Worm (Caenorhabditis elegans) whole organism, mixed stage, embryonic: ENCODE data around the gene rps-5.

ENCODE experiments used
- M03D4.4 ChIP-seq: sonication (generic microtip); optimal IDR thresholded peaks from 2 replicates; lab custom pipeline; 2017; ENCODE audit warnings: mild to moderate bottlenecking, missing genetic modification characterization, missing compliant biosample characterization
- bed-3 ChIP-seq: fragments of 200-800 bp; sonication (Bioruptor generic); optimal IDR thresholded peaks from 3 replicates; lab custom pipeline; 2018; ENCODE audit warnings: mild to moderate bottlenecking, missing genetic modification characterization, moderate library complexity, missing compliant biosample characterization
- blmp-1 ChIP-seq: fragments of 150-350 bp; optimal IDR thresholded peaks from 2 replicates; lab custom pipeline; 2014; ENCODE audit warnings: missing biosample characterization, missing genetic modification characterization
- ceh-39 ChIP-seq: fragments of 150-350 bp; optimal IDR thresholded peaks from 2 replicates; lab custom pipeline; 2014; ENCODE audit warnings: missing biosample characterization, missing genetic modification characterization
- ceh-43 ChIP-seq: fragments of 200-800 bp; sonication (Bioruptor generic); optimal IDR thresholded peaks from 2 replicates; lab custom pipeline; 2018; ENCODE audit warnings: mild to moderate bottlenecking, missing genetic modification characterization, moderate library complexity, missing compliant biosample characterization
- ceh-83 ChIP-seq: fragments of 200-800 bp; sonication (Bioruptor generic); optimal IDR thresholded peaks from 2 replicates; lab custom pipeline; 2018; ENCODE audit warnings: mild to moderate bottlenecking, missing genetic modification characterization, missing compliant biosample characterization
- cnd-1 ChIP-seq: fragments of 200-800 bp; sonication (Bioruptor generic); optimal IDR thresholded peaks from 2 replicates; lab custom pipeline; 2018; ENCODE audit warnings: mild to moderate bottlenecking, missing genetic modification characterization, missing compliant biosample characterization
- drap-1 ChIP-seq: fragments of 200-800 bp; sonication (Bioruptor generic); optimal IDR thresholded peaks from 3 replicates; lab custom pipeline; 2018; ENCODE audit warnings: mild to moderate bottlenecking, missing genetic modification characterization, missing compliant biosample characterization
- elt-1 ChIP-seq: sonication (generic microtip); optimal IDR thresholded peaks from 2 replicates; lab custom pipeline; 2017; ENCODE audit warnings: missing genetic modification characterization, mild to moderate bottlenecking, missing compliant biosample characterization, antibody characterized with exemption, moderate library complexity, borderline replicate concordance; ENCODE audit not compliant: insufficient read depth
- elt-3 ChIP-seq: fragments of 150-350 bp; optimal IDR thresholded peaks from 2 replicates; lab custom pipeline; 2014; ENCODE audit warnings: missing biosample characterization, missing genetic modification characterization
- flh-1 ChIP-seq: fragments of 200-800 bp; sonication (Bioruptor generic); optimal IDR thresholded peaks from 2 replicates; lab custom pipeline; 2018; ENCODE audit warnings: mild to moderate bottlenecking, missing genetic modification characterization, moderate library complexity, missing compliant biosample characterization
- ham-2 ChIP-seq: fragments of 200-800 bp; sonication (Bioruptor generic); optimal IDR thresholded peaks from 2 replicates; lab custom pipeline; 2018; ENCODE audit warnings: mild to moderate bottlenecking, missing genetic modification characterization, missing compliant biosample characterization
- hlh-1 ChIP-seq: fragments of 150-350 bp; optimal IDR thresholded peaks from 2 replicates; lab custom pipeline; 2014; ENCODE audit warnings: missing biosample characterization, missing genetic modification reagents, missing genetic modification characterization
- lin-13 ChIP-seq: fragments of 150-350 bp; optimal IDR thresholded peaks from 2 replicates; lab custom pipeline; 2014; ENCODE audit warnings: missing biosample characterization, missing genetic modification characterization
- lin-32 ChIP-seq: fragments of 200-800 bp; sonication (Bioruptor generic); optimal IDR thresholded peaks from 2 replicates; lab custom pipeline; 2018; ENCODE audit warnings: mild to moderate bottlenecking, missing genetic modification characterization, missing compliant biosample characterization
- lsy-2 ChIP-seq: fragments of 150-350 bp; optimal IDR thresholded peaks from 2 replicates; lab custom pipeline; 2014; ENCODE audit warnings: missing biosample characterization, missing genetic modification characterization
- mab-5 ChIP-seq: fragments of 150-350 bp; optimal IDR thresholded peaks from 2 replicates; lab custom pipeline; 2014; ENCODE audit warnings: missing biosample characterization, missing genetic modification characterization
- mep-1 ChIP-seq: fragments of 150-350 bp; optimal IDR thresholded peaks from 2 replicates; lab custom pipeline; 2017; ENCODE audit warnings: missing biosample characterization, missing genetic modification reagents, missing genetic modification characterization, inconsistent platforms
- mls-2 ChIP-seq: sonication (generic microtip); optimal IDR thresholded peaks from 2 replicates; lab custom pipeline; 2016; ENCODE audit warnings: mild to moderate bottlenecking, missing genetic modification characterization, moderate library complexity, missing compliant biosample characterization
- nhr-12 ChIP-seq: fragments of 150-350 bp; optimal IDR thresholded peaks from 2 replicates; lab custom pipeline; 2014; ENCODE audit warnings: missing biosample characterization, missing genetic modification characterization
- nhr-76 ChIP-seq: sonication (generic microtip); optimal IDR thresholded peaks from 2 replicates; lab custom pipeline; 2017; ENCODE audit warnings: missing biosample characterization, missing genetic modification characterization
- pha-4 ChIP-seq: fragments of 150-350 bp; optimal IDR thresholded peaks from 2 replicates; lab custom pipeline; 2018; ENCODE audit warnings: missing biosample characterization, missing genetic modification reagents, missing genetic modification characterization
- sem-2 ChIP-seq: fragments of 200-800 bp; sonication (Bioruptor generic); optimal IDR thresholded peaks from 2 replicates; lab custom pipeline; 2018; ENCODE audit warnings: mild to moderate bottlenecking, missing genetic modification characterization, missing compliant biosample characterization
- snpc-4 ChIP-seq: fragments of 150-350 bp; optimal IDR thresholded peaks from 2 replicates; lab custom pipeline; 2014; ENCODE audit warnings: missing biosample characterization, missing genetic modification characterization
- sptf-1 ChIP-seq: sonication (generic microtip); optimal IDR thresholded peaks from 2 replicates; lab custom pipeline; 2017; ENCODE audit warnings: mild to moderate bottlenecking, missing genetic modification characterization, moderate library complexity, missing compliant biosample characterization
- tbx-8 ChIP-seq: fragments of 200-800 bp; sonication (Bioruptor generic); optimal IDR thresholded peaks from 2 replicates; lab custom pipeline; 2018; ENCODE audit warnings: mild to moderate bottlenecking, missing genetic modification characterization, moderate library complexity, missing compliant biosample characterization
- unc-39 ChIP-seq: fragments of 150-350 bp; optimal IDR thresholded peaks from 2 replicates; lab custom pipeline; 2014; ENCODE audit warnings: missing biosample characterization, missing genetic modification characterization
- zip-8 ChIP-seq: fragments of 150-350 bp; optimal IDR thresholded peaks from 2 replicates; lab custom pipeline; 2014; ENCODE audit warnings: missing biosample characterization, missing genetic modification characterization
- ztf-11 ChIP-seq: fragments of 150-350 bp; optimal IDR thresholded peaks from 2 replicates; lab custom pipeline; 2014; ENCODE audit warnings: missing biosample characterization, missing genetic modification characterization

rps-5 gene

DNA sequence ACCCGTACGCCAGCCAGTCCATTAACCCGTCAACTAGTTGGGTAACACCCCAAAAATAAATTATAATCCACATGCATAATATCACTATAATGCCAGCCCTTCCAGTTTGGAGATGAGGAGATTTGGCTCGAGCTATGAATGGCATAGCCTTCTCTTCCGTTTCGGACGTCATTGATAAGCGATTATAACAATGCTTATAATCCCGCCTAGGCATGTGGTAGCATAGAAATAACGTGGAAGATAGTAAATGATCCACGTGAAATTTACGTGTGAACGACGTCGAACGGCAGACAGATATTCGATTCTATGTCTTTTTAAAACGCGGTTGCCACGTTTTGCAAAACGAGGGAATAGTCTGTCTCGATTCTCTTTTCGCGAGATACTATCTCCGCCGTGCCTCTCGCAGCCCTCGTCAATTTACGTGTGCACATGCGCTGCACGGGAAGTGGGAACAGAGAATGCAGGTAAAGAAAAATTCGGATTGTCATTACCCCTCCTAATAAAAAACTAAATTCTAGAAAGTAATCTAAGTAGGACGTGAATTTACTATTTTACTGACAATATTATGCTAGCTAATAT lies 38.0 kb upstream of the rps-5 start:
- TF ChIP-seq drap-1 (GFP tag; lab: Kevin White, UChicago) (no peak), ztf-11 (tag; lab: Kevin White, UChicago) (no peak), blmp-1 (no peak)

DNA sequence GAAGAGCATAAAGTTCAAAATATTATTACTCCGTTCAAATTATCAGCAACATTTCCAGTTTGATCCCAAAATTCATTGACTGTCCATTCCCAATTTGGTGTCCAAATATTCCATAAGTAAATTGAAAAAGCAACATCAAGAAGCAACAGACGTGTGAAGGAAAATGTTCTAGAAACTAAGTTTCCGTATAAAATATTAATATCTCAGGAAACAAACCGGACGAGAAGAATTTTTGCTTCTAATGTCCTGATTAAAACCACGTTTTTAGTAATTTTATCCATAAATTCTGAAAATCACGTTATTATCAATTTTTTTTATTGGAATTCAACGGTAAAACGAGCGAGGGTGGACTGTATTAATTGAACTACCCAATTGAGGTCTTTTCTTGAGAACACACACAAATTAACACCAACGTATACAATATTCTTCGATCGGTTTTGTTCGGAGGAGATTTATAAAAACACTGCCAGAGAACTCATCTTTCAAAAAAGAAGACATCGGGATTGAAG lies 36.2 kb upstream of the rps-5 start, which contains the start of gene pigq-1:
TSS of gene pigq-1 (minus strand) at position 286 of the 509 bp plus-strand sequence.
- TF ChIP-seq mep-1 (tag; lab: Kevin White, UChicago) (no peak), cnd-1 (no peak), mls-2 (tag; lab: Kevin White, UChicago) (no peak), flh-1 (no peak), ceh-43 (GFP tag; lab: Kevin White, UChicago) (no peak), ham-2 (GFP tag; lab: Kevin White, UChicago) (no peak), hlh-1 (tag; lab: Kevin White, UChicago) (no peak), bed-3 (GFP tag; lab: Kevin White, UChicago) (no peak), sem-2 (GFP tag; lab: Kevin White, UChicago) (no peak), pha-4 (tag; lab: Kevin White, UChicago) (no peak), ztf-11 (tag; lab: Kevin White, UChicago) (no peak), lsy-2 (tag; lab: Kevin White, UChicago) (no peak), snpc-4 (tag; lab: Kevin White, UChicago) (no peak), elt-3 (tag; lab: Kevin White, UChicago) (no peak), drap-1 (GFP tag; lab: Kevin White, UChicago) (no peak), elt-1 (tag; lab: Kevin White, UChicago) (no peak), mab-5 (tag; lab: Kevin White, UChicago) (no peak), nhr-76 (tag; lab: Kevin White, UChicago) (no peak), unc-39 (tag; lab: Kevin White, UChicago) (no peak)

DNA sequence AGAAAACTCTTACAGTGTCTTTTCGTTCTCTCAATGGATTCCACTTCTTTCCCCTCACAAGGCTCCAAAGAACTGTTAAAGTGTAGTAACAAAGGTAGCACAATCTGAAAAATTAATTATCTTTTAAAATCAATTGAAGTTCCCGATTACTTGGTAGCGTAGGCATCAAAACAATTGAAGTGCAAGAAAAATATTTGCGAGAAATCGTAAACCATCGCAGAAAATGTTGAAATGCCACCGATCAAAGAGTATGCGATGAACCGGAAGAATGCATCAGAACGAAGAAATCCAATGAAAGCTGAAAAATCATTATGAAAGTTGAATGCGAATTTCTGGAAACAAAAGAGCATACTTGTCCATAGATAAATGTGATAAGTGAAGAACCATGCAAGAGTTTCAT lies 35.6 kb upstream of the rps-5 start:
- no peak for TF ChIP-seq lsy-2 (tag; lab: Kevin White, UChicago)
- TF ChIP-seq lin-13 (tag; lab: Kevin White, UChicago) = no peak
- no peak for TF ChIP-seq elt-3 (tag; lab: Kevin White, UChicago)
- no peak for TF ChIP-seq mep-1 (tag; lab: Kevin White, UChicago)
- no peak for TF ChIP-seq pha-4 (tag; lab: Kevin White, UChicago)
- TF ChIP-seq, all 35 proteins: peak for 0

DNA sequence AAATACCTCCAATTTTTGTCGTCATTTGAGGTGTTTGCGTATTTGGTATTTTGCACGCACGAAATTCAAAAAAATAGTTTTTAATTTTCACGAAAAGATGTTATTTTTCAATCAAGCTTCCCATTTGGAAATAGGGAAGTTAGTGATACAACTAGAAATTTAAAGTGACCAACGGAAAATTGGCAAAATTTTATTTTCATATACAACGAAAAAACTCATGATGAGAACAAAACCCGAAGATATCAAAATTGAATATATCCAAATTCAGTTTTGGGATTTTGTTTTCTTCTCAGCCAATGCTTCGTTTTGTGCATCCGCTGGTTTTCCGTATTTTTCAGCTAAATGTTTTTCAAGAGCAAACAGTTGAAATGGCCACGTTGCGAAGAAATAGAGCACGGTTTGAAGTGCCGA lies 35.1 kb upstream of the rps-5 start:
- no peak for TF ChIP-seq zip-8 (tag; lab: Kevin White, UChicago)
- TF ChIP-seq ham-2 (GFP tag; lab: Kevin White, UChicago) = no peak
- TF ChIP-seq flh-1 = no peak
- no peak for TF ChIP-seq sptf-1 (tag; lab: Kevin White, UChicago)
- no peak for TF ChIP-seq mab-5 (tag; lab: Kevin White, UChicago)
- TF ChIP-seq elt-3 (tag; lab: Kevin White, UChicago) = no peak
- TF ChIP-seq pha-4 (tag; lab: Kevin White, UChicago) = no peak
- no peak for TF ChIP-seq blmp-1
- no peak for TF ChIP-seq mls-2 (tag; lab: Kevin White, UChicago)
- TF ChIP-seq nhr-76 (tag; lab: Kevin White, UChicago) = no peak
- no peak for TF ChIP-seq tbx-8 (GFP tag; lab: Kevin White, UChicago)
- TF ChIP-seq drap-1 (GFP tag; lab: Kevin White, UChicago) = no peak
- TF ChIP-seq lin-32 = no peak
- TF ChIP-seq, all 35 proteins: peak for 0

DNA sequence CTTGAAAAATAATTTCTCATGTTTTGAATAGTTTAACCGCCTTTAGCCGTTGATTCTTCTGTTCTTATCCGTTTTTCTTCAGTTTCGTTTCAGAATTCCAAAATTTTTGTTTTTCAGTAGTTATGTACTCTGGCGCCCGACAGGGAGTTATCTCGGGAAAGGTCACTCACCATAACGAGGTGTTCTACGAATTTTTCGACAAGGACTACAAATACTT lies 32.3 kb upstream of the rps-5 start, which contains the start of gene F01G4.4:
TSS of gene F01G4.4 (plus strand) at position 118 of the 217 bp plus-strand sequence.
- TF ChIP-seq mab-5 (tag; lab: Kevin White, UChicago) (no peak), lin-13 (tag; lab: Kevin White, UChicago) (no peak), hlh-1 (tag; lab: Kevin White, UChicago) (no peak), flh-1 (no peak), ceh-39 (tag; lab: Kevin White, UChicago) (no peak), ztf-11 (tag; lab: Kevin White, UChicago) (no peak), elt-1 (tag; lab: Kevin White, UChicago) (no peak), elt-3 (tag; lab: Kevin White, UChicago) (no peak), sem-2 (GFP tag; lab: Kevin White, UChicago) (no peak), sptf-1 (tag; lab: Kevin White, UChicago) (no peak), zip-8 (tag; lab: Kevin White, UChicago) (no peak), M03D4.4 (tag; lab: Kevin White, UChicago) (no peak), drap-1 (GFP tag; lab: Kevin White, UChicago) (no peak), snpc-4 (tag; lab: Kevin White, UChicago) (no peak), ceh-83 (GFP tag; lab: Kevin White, UChicago) (no peak), tbx-8 (GFP tag; lab: Kevin White, UChicago) (no peak), nhr-12 (tag; lab: Kevin White, UChicago) (no peak), bed-3 (GFP tag; lab: Kevin White, UChicago) (no peak)
